Worm (Caenorhabditis elegans): ENCODE results near the gene istr-1.
A peak's percentile ranks its signal among the peaks of the same experiment; 100 is the strongest.

The istr-1 gene

ce11 chrV:12714120-12714519, 16.5 kb downstream of the istr-1 start, which contains the start of gene R11D1.4:
TSS of gene R11D1.4 (minus strand) at chrV:12714220.
- TF ChIP-seq hmg-1.1 (GFP tag; IDR thresholded peaks at IDR 0.05), result no peak
- no peak for TF ChIP-seq hlh-11 (tag; optimal IDR thresholded peaks at IDR 0.05)
- no peak for TF ChIP-seq rbr-2 (tag; optimal IDR thresholded peaks at IDR 0.05)
- no peak for TF ChIP-seq duxl-1 (tag; optimal IDR thresholded peaks at IDR 0.05; ENCODE audit: poor library complexity)
- TF ChIP-seq arid-1 (GFP tag; conservative IDR thresholded peaks at IDR 0.05), result no peak
- no peak for TF ChIP-seq snpc-1.2 (GFP tag; IDR thresholded peaks at IDR 0.05)
- TF ChIP-seq lin-38 (GFP tag; IDR thresholded peaks at IDR 0.05), result no peak
- no peak for TF ChIP-seq T20F7.1 (GFP tag; optimal IDR thresholded peaks at IDR 0.05)
- TF ChIP-seq F37D6.2 (tag; optimal IDR thresholded peaks at IDR 0.05), result no peak
- TF ChIP-seq egl-43 (GFP tag; IDR thresholded peaks at IDR 0.05), result no peak
- TF ChIP-seq egl-27 (tag; optimal IDR thresholded peaks at IDR 0.05), result no peak
- TF ChIP-seq hlh-30 (tag; optimal IDR thresholded peaks at IDR 0.05; ENCODE audit: insufficient read depth), result no peak
- TF ChIP-seq ceh-20 (GFP tag; IDR thresholded peaks at IDR 0.05), result no peak
- TF ChIP-seq fos-1 (tag; optimal IDR thresholded peaks at IDR 0.05), result no peak
- TF ChIP-seq zag-1 (tag; optimal IDR thresholded peaks at IDR 0.05), result no peak
- TF ChIP-seq nhr-25 (tag; optimal IDR thresholded peaks at IDR 0.05; ENCODE audit: borderline replicate concordance, insufficient read depth), result no peak
- no peak for TF ChIP-seq php-3 (GFP tag; IDR thresholded peaks at IDR 0.05)
- TF ChIP-seq dmd-6 (GFP tag; IDR thresholded peaks at IDR 0.05), result no peak
- TF ChIP-seq daf-16 (GFP tag; optimal IDR thresholded peaks at IDR 0.05), result no peak
- no peak for TF ChIP-seq daf-16 (tag; optimal IDR thresholded peaks at IDR 0.05)

- TF ChIP-seq dmd-6 (GFP tag; IDR thresholded peaks at IDR 0.05) (no peak), lim-7 (GFP tag; IDR thresholded peaks at IDR 0.05) (no peak), daf-19 (GFP tag; conservative IDR thresholded peaks at IDR 0.05) (no peak), nhr-237 (tag; optimal IDR thresholded peaks at IDR 0.05) (no peak), dmd-8 (GFP tag; IDR thresholded peaks at IDR 0.05) (no peak), nhr-41 (GFP tag; IDR thresholded peaks at IDR 0.05) (no peak), ceh-28 (tag; optimal IDR thresholded peaks at IDR 0.05) (no peak), unc-39 (tag; optimal IDR thresholded peaks at IDR 0.05) (no peak), nhr-76 (tag; optimal IDR thresholded peaks at IDR 0.05) (no peak), saeg-2 (GFP tag; IDR thresholded peaks at IDR 0.05) (no peak), attf-4 (tag; optimal IDR thresholded peaks at IDR 0.05) (no peak), R02D3.7 (tag; optimal IDR thresholded peaks at IDR 0.05) (no peak), Y48G9A.11 (GFP tag; IDR thresholded peaks at IDR 0.05) (no peak), gei-8 (GFP tag; optimal IDR thresholded peaks at IDR 0.05) (no peak), mep-1 (tag; optimal IDR thresholded peaks at IDR 0.05) (no peak), Y105C5A.15 (GFP tag; IDR thresholded peaks at IDR 0.05) (no peak), daf-16 (GFP tag; optimal IDR thresholded peaks at IDR 0.05) (no peak), daf-16 (tag; optimal IDR thresholded peaks at IDR 0.05) (no peak), lsy-2 (tag; optimal IDR thresholded peaks at IDR 0.05) (no peak)
Measured at ce11 chrV:12716447-12716846, 18.8 kb downstream of the istr-1 start, which contains the start of gene str-178. TSS of gene str-178 (minus strand) at chrV:12716547.

DNA sequence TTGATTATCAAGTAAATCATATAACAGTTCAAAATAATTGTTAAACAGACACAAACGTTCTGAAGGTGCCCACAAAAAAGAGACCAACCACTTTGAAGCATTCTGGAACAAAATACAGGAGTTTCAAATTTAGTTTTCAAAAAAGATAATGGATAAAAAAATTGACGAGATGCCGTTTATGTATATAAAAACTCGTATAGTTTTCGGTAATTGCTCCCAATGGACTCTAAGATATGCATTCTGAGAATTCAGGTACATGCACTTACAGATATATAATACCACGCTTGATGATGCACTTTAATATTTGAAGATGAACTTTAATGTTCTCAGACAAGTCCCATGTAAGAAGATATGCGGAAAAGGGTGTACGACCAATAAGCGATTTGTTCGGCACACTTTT, 21.0 kb downstream of the istr-1 start, which contains the start of gene str-181:
TSS of gene str-181 (minus strand) at position 101 of the 400 bp plus-strand sequence.
- TF ChIP-seq aha-1 (tag), result peak; percentile 56
- no peak for TF ChIP-seq spr-3 (GFP tag; optimal IDR thresholded peaks at IDR 0.05)
- no peak for TF ChIP-seq php-3 (GFP tag; IDR thresholded peaks at IDR 0.05)

DNA sequence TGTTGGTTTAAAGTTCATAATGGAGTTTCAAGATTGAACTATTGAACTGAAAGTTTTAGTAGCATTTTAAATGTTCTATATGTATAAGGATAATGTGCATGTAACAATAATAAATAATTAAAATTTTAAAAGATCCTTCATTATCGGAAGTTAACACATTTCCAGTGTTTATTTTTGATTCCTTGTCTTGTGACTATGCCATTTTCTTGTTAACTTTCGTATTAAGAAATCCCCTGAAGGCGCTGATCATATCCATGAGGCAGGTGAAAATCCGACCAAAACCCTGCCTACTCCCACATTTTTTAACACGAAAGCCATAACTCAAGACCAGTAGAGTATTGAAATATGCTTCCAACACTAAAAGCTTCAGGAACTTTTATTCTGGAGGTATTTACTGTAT, 22.1 kb downstream of the istr-1 start, which contains the start of gene R11D1.7:
TSS of gene R11D1.7 (plus strand) at position 301 of the 400 bp plus-strand sequence.
- TF ChIP-seq mes-2 (tag; optimal IDR thresholded peaks at IDR 0.05; ENCODE audit: poor library complexity, severe bottlenecking), result no peak
- TF ChIP-seq mdt-29 (GFP tag; IDR thresholded peaks at IDR 0.05), result no peak
- no peak for TF ChIP-seq lir-3 (tag; optimal IDR thresholded peaks at IDR 0.05)
- TF ChIP-seq zag-1 (tag; optimal IDR thresholded peaks at IDR 0.05), result no peak
- TF ChIP-seq aha-1 (tag), result no peak
- no peak for TF ChIP-seq D1046.2 (GFP tag; IDR thresholded peaks at IDR 0.05)
- no peak for TF ChIP-seq madf-5 (GFP tag; IDR thresholded peaks at IDR 0.05)
- no peak for TF ChIP-seq lim-7 (GFP tag; IDR thresholded peaks at IDR 0.05)
- no peak for TF ChIP-seq nhr-41 (GFP tag; IDR thresholded peaks at IDR 0.05)
- TF ChIP-seq T20F7.1 (GFP tag; optimal IDR thresholded peaks at IDR 0.05), result no peak
- TF ChIP-seq nhr-237 (tag; optimal IDR thresholded peaks at IDR 0.05), result no peak
